Worm (Caenorhabditis elegans) whole organism, mixed stage, embryonic: ENCODE results near the gene F46B6.9.

Experiments used
- drap-1 ChIP-seq: fragments of 200-800 bp; sonication (Bioruptor generic); optimal IDR thresholded peaks from 3 replicates; lab custom pipeline; 2018; ENCODE audit warnings: mild to moderate bottlenecking, missing genetic modification characterization, missing compliant biosample characterization
- mab-5 ChIP-seq: fragments of 150-350 bp; optimal IDR thresholded peaks from 2 replicates; lab custom pipeline; 2014; ENCODE audit warnings: missing biosample characterization, missing genetic modification characterization
- nhr-12 ChIP-seq: fragments of 150-350 bp; optimal IDR thresholded peaks from 2 replicates; lab custom pipeline; 2014; ENCODE audit warnings: missing biosample characterization, missing genetic modification characterization
- snpc-4 ChIP-seq: fragments of 150-350 bp; optimal IDR thresholded peaks from 2 replicates; lab custom pipeline; 2014; ENCODE audit warnings: missing biosample characterization, missing genetic modification characterization

- TF ChIP-seq mab-5 (tag; lab: Kevin White, UChicago) (no peak), snpc-4 (tag; lab: Kevin White, UChicago) (no peak), drap-1 (GFP tag; lab: Kevin White, UChicago) (no peak), nhr-12 (tag; lab: Kevin White, UChicago) (no peak)
Observed at ce11 chrV:9816390-9816789, 19.7 kb downstream of the F46B6.9 start, which contains the start of gene sru-31.
